Fruit fly (Drosophila melanogaster) whole organism, embryonic: ENCODE measurements around the gene trx.
A peak's percentile ranks its signal among the peaks of the same experiment; 100 is the strongest.

Experiments used
- CG10274 ChIP-seq: fragments of 200-800 bp; sonication (Bioruptor generic); optimal IDR thresholded peaks from 3 replicates; lab custom pipeline; 2017; ENCODE audit warnings: missing biosample characterization, mild to moderate bottlenecking, missing genetic modification characterization
- CG11093 ChIP-seq: fragments of 200-800 bp; sonication (Bioruptor generic); IDR thresholded peaks from 3 replicates; pipeline ENCODE4 v1.3.6; 2022; ENCODE audit warnings: missing biosample characterization, missing genetic modification characterization
- CG14667 ChIP-seq: fragments of 200-800 bp; sonication (Bioruptor generic); IDR thresholded peaks from 2 replicates; pipeline ENCODE4 v1.3.6; 2022; ENCODE audit warnings: missing biosample characterization, missing genetic modification characterization
- CG15269 ChIP-seq: fragments of 200-800 bp; sonication (Bioruptor generic); optimal IDR thresholded peaks from 2 replicates; lab custom pipeline; 2018; ENCODE audit warnings: missing biosample characterization, mild to moderate bottlenecking, missing genetic modification characterization, moderate library complexity
- CG15601 ChIP-seq: fragments of 200-800 bp; sonication (Bioruptor generic); optimal IDR thresholded peaks from 3 replicates; lab custom pipeline; 2019; ENCODE audit warnings: missing biosample characterization, mild to moderate bottlenecking, missing genetic modification characterization, moderate library complexity
- CG1602 ChIP-seq: fragments of 200-800 bp; sonication (Bioruptor generic); optimal IDR thresholded peaks from 3 replicates; lab custom pipeline; 2016; ENCODE audit warnings: missing biosample characterization, missing genetic modification characterization
- CG16779 ChIP-seq: fragments of 200-800 bp; sonication (Bioruptor generic); IDR thresholded peaks from 2 replicates; pipeline ENCODE4 v1.3.6; 2022; ENCODE audit warnings: missing biosample characterization, missing genetic modification characterization
- CG17612 ChIP-seq: fragments of 200-800 bp; sonication (Bioruptor generic); IDR thresholded peaks from 2 replicates; pipeline ENCODE4 v1.3.6; 2022; ENCODE audit warnings: missing biosample characterization, missing genetic modification characterization
- CG18011 ChIP-seq: fragments of 200-800 bp; sonication (Bioruptor generic); optimal IDR thresholded peaks from 2 replicates; lab custom pipeline; 2017; ENCODE audit warnings: missing biosample characterization, missing genetic modification characterization, mild to moderate bottlenecking, moderate library complexity, missing genotype
- CG18764 ChIP-seq: fragments of 200-800 bp; sonication (Bioruptor generic); optimal IDR thresholded peaks from 3 replicates; lab custom pipeline; 2016; ENCODE audit warnings: missing biosample characterization, missing genetic modification characterization
- CG2129 ChIP-seq: fragments of 200-800 bp; sonication (Bioruptor generic); IDR thresholded peaks from 2 replicates; pipeline ENCODE4 v1.3.6; 2022; ENCODE audit warnings: missing biosample characterization, missing genetic modification characterization; ENCODE audit not compliant: partially characterized antibody
- CG2712 ChIP-seq: fragments of 200-800 bp; optimal IDR thresholded peaks from 3 replicates; lab custom pipeline; 2019; ENCODE audit warnings: missing biosample characterization, mild to moderate bottlenecking, missing genetic modification characterization, moderate library complexity
- CG30403 ChIP-seq: fragments of 200-800 bp; sonication (Bioruptor generic); optimal IDR thresholded peaks from 3 replicates; lab custom pipeline; 2016; ENCODE audit warnings: missing biosample characterization, missing genetic modification characterization
- CG34224 ChIP-seq: fragments of 200-800 bp; sonication (Bioruptor generic); IDR thresholded peaks from 3 replicates; pipeline ENCODE4 v1.3.6; 2022; ENCODE audit warnings: missing biosample characterization, missing genetic modification characterization; ENCODE audit not compliant: partially characterized antibody
- CG3726 ChIP-seq: fragments of 200-800 bp; sonication (Bioruptor generic); IDR thresholded peaks from 3 replicates; pipeline ENCODE4, ENCODE4 v1.3.6; 2022; ENCODE audit warnings: missing biosample characterization, missing genetic modification characterization
- CG4282 ChIP-seq: fragments of 200-800 bp; sonication (Bioruptor generic); optimal IDR thresholded peaks from 2 replicates; lab custom pipeline; 2016; ENCODE audit warnings: missing biosample characterization, missing genetic modification characterization
- CG4404 ChIP-seq: fragments of 200-800 bp; sonication (Bioruptor generic); IDR thresholded peaks from 2 replicates; pipeline ENCODE4 v1.3.6; 2022; ENCODE audit warnings: missing biosample characterization, missing genetic modification characterization
- CG7556 ChIP-seq: fragments of 200-800 bp; sonication (Bioruptor generic); optimal IDR thresholded peaks from 2 replicates; lab custom pipeline; 2017; ENCODE audit warnings: missing biosample characterization, mild to moderate bottlenecking, missing genetic modification characterization
- CG8388 ChIP-seq: fragments of 200-800 bp; sonication (Bioruptor generic); optimal IDR thresholded peaks from 2 replicates; lab custom pipeline; 2019; ENCODE audit warnings: missing biosample characterization, mild to moderate bottlenecking, missing genetic modification characterization, moderate library complexity
- CG9797 ChIP-seq: fragments of 200-800 bp; sonication (Bioruptor generic); optimal IDR thresholded peaks from 3 replicates; lab custom pipeline; 2018; ENCODE audit warnings: missing biosample characterization, mild to moderate bottlenecking, missing genetic modification characterization
- CG9876 ChIP-seq: fragments of 200-800 bp; sonication (Bioruptor generic); optimal IDR thresholded peaks from 2 replicates; lab custom pipeline; 2016; ENCODE audit warnings: missing biosample characterization, missing genetic modification characterization
- Doc2 ChIP-seq: fragments of 200-800 bp; sonication (Bioruptor generic); IDR thresholded peaks from 2 replicates; pipeline ENCODE4 v1.3.6; 2022; ENCODE audit warnings: missing biosample characterization, missing genetic modification characterization
- Dref ChIP-seq: fragments of 200-800 bp; sonication (Bioruptor generic); IDR thresholded peaks from 2 replicates; pipeline ENCODE4 v1.3.6; 2022; ENCODE audit warnings: missing biosample characterization, missing genetic modification characterization
- Elba2 ChIP-seq: fragments of 200-800 bp; sonication (Bioruptor generic); optimal IDR thresholded peaks from 3 replicates; lab custom pipeline; 2016; ENCODE audit warnings: missing biosample characterization, missing genetic modification characterization
- Hr3 ChIP-seq: fragments of 200-800 bp; sonication (Bioruptor generic); optimal IDR thresholded peaks from 3 replicates; lab custom pipeline; 2016; ENCODE audit warnings: missing biosample characterization, missing genetic modification characterization
- Hr78 ChIP-seq, 2 experiments: fragments of 200-800 bp in 1 of 2; fragments of >200 bp in 1 of 2; sonication (Bioruptor generic) in 1 of 2; optimal IDR thresholded peaks; 2 replicates each; lab custom pipeline; 2017 to 2019; ENCODE audit warnings: missing biosample characterization in 2 of 2, missing genetic modification characterization in 2 of 2, mild to moderate bottlenecking in 1 of 2, moderate library complexity in 1 of 2
- Optix ChIP-seq: fragments of 200-800 bp; sonication (Bioruptor generic); IDR thresholded peaks from 3 replicates; pipeline ENCODE4 v1.3.6; 2022; ENCODE audit warnings: missing biosample characterization, missing genetic modification characterization
- Sry-β ChIP-seq: fragments of 200-800 bp; sonication (Bioruptor generic); optimal IDR thresholded peaks from 2 replicates; lab custom pipeline; 2018; ENCODE audit warnings: missing biosample characterization, mild to moderate bottlenecking, missing genetic modification characterization, moderate library complexity
- Taf1 ChIP-seq: fragments of 200-800 bp; sonication (Bioruptor generic); IDR thresholded peaks from 2 replicates; pipeline ENCODE4 v1.3.6; 2022; ENCODE audit warnings: missing biosample characterization, missing genetic modification characterization
- Vsx1 ChIP-seq: fragments of 200-800 bp; sonication (Bioruptor generic); optimal IDR thresholded peaks from 2 replicates; lab custom pipeline; 2017; ENCODE audit warnings: missing biosample characterization, mild to moderate bottlenecking, missing genetic modification characterization, missing genetic modification reagents
- corto ChIP-seq: fragments of 200-800 bp; sonication (Bioruptor generic); optimal IDR thresholded peaks from 2 replicates; lab custom pipeline; 2016; ENCODE audit warnings: missing biosample characterization, mild to moderate bottlenecking, missing genetic modification characterization, moderate library complexity
- dati ChIP-seq: fragments of 200-800 bp; sonication (Bioruptor generic); IDR thresholded peaks from 2 replicates; pipeline ENCODE4 v1.3.6; 2022; ENCODE audit warnings: missing biosample characterization, missing genetic modification characterization
- dimm ChIP-seq: fragments of 200-800 bp; sonication (Bioruptor generic); IDR thresholded peaks from 2 replicates; pipeline ENCODE4 v1.3.6; 2022; ENCODE audit warnings: missing biosample characterization, missing genetic modification characterization
- dm ChIP-seq: fragments of 200-800 bp; sonication (Bioruptor generic); optimal IDR thresholded peaks from 3 replicates; lab custom pipeline; 2016; ENCODE audit warnings: missing biosample characterization, missing genetic modification characterization
- dmrt11E ChIP-seq: fragments of 200-800 bp; sonication (Bioruptor generic); optimal IDR thresholded peaks from 3 replicates; lab custom pipeline; 2018; ENCODE audit warnings: missing biosample characterization, mild to moderate bottlenecking, missing genetic modification characterization, moderate library complexity
- insv ChIP-seq, 2 experiments: fragments of 200-800 bp; sonication (Bioruptor generic); optimal IDR thresholded peaks; 3 replicates each; lab custom pipeline; 2016 to 2018; ENCODE audit warnings: missing biosample characterization in 2 of 2, missing genetic modification characterization in 2 of 2
- jing ChIP-seq: fragments of 200-800 bp; sonication (Bioruptor generic); optimal IDR thresholded peaks from 2 replicates; lab custom pipeline; 2018; ENCODE audit warnings: missing biosample characterization, mild to moderate bottlenecking, missing genetic modification characterization
- lilli ChIP-seq: fragments of 200-800 bp; sonication (Bioruptor generic); optimal IDR thresholded peaks from 3 replicates; lab custom pipeline; 2016; ENCODE audit warnings: missing biosample characterization, missing genetic modification characterization
- otp ChIP-seq: fragments of 200-800 bp; sonication (Bioruptor generic); IDR thresholded peaks from 3 replicates; pipeline ENCODE4, ENCODE4 v1.3.6; 2022; ENCODE audit warnings: missing biosample characterization, missing genetic modification characterization
- pb ChIP-seq: fragments of 200-800 bp; sonication (Bioruptor generic); optimal IDR thresholded peaks from 3 replicates; lab custom pipeline; 2016; ENCODE audit warnings: missing biosample characterization, missing genetic modification characterization
- pzg ChIP-seq: fragments of 200-800 bp; sonication (Bioruptor generic); optimal IDR thresholded peaks from 3 replicates; lab custom pipeline; 2018; ENCODE audit warnings: missing biosample characterization, mild to moderate bottlenecking, missing genetic modification characterization, moderate library complexity
- sd ChIP-seq: fragments of 200-800 bp; sonication (Bioruptor generic); optimal IDR thresholded peaks from 3 replicates; lab custom pipeline; 2018; ENCODE audit warnings: missing biosample characterization, mild to moderate bottlenecking, missing genetic modification characterization, moderate library complexity
- sens-2 ChIP-seq: fragments of 200-800 bp; sonication (Bioruptor generic); IDR thresholded peaks from 2 replicates; pipeline ENCODE4 v1.3.6; 2022; ENCODE audit warnings: missing biosample characterization, missing genetic modification characterization
- sima ChIP-seq: fragments of 200-800 bp; sonication (Bioruptor generic); optimal IDR thresholded peaks from 2 replicates; lab custom pipeline; 2016; ENCODE audit warnings: missing biosample characterization, missing genetic modification characterization
- sna ChIP-seq: fragments of 200-800 bp; sonication (Bioruptor generic); IDR thresholded peaks from 2 replicates; pipeline ENCODE4 v1.3.6; 2022; ENCODE audit warnings: missing biosample characterization, missing genetic modification characterization; ENCODE audit not compliant: partially characterized antibody
- stc ChIP-seq: fragments of 200-800 bp; sonication (Bioruptor generic); IDR thresholded peaks from 2 replicates; pipeline ENCODE4 v1.3.6; 2022; ENCODE audit warnings: missing biosample characterization, missing genetic modification characterization
- tin ChIP-seq: fragments of 200-800 bp; sonication (Bioruptor generic); optimal IDR thresholded peaks from 3 replicates; lab custom pipeline; 2016; ENCODE audit warnings: missing biosample characterization, missing genetic modification characterization
- tio ChIP-seq: fragments of 200-800 bp; sonication (Bioruptor generic); optimal IDR thresholded peaks from 2 replicates; lab custom pipeline; 2017; ENCODE audit warnings: missing biosample characterization, missing genetic modification characterization, inconsistent platforms
- ttk ChIP-seq: fragments of 200-800 bp; sonication (Bioruptor generic); IDR thresholded peaks from 2 replicates; pipeline ENCODE4 v2.1.2; 2022; ENCODE audit warnings: missing biosample characterization, missing genetic modification characterization
- unpg ChIP-seq: fragments of 200-800 bp; sonication (Bioruptor generic); optimal IDR thresholded peaks from 3 replicates; lab custom pipeline; 2018; ENCODE audit warnings: missing biosample characterization, mild to moderate bottlenecking, missing genetic modification characterization, moderate library complexity
- vfl ChIP-seq: fragments of 200-800 bp; sonication (Bioruptor generic); optimal IDR thresholded peaks from 2 replicates; lab custom pipeline; 2016; ENCODE audit warnings: missing biosample characterization, missing genetic modification characterization

The trx gene

dm6 chr3R:14315912-14316444 lies 29.3 kb upstream of the trx start, which contains the start of gene Set8 (continued):
- TF ChIP-seq jing (no peak), CG15269 (tag; lab: Kevin White, UChicago) (no peak), ttk (GFP tag; lab: Robert Waterston, UW) (no peak), CG9797 (peak; percentile 91), otp (GFP tag; lab: Robert Waterston, UW) (no peak), sna (GFP tag; lab: Robert Waterston, UW) (peak; percentile 31; the same call in 1 of the 2 replicates), unpg (GFP tag; lab: Kevin White, UChicago) (no peak), CG15601 (tag; lab: Kevin White, UChicago) (peak; percentile 44), tin (GFP tag; lab: Kevin White, UChicago) (no peak), CG18764 (GFP tag; lab: Kevin White, UChicago) (no peak), sd (tag; lab: Kevin White, UChicago) (no peak), CG11093 (GFP tag; lab: Robert Waterston, UW) (no peak), Sry-β (no peak), Vsx1 (GFP tag; lab: Kevin White, UChicago) (no peak), CG2712 (tag; lab: Kevin White, UChicago) (no peak), corto (GFP tag; lab: Kevin White, UChicago) (no peak), CG10274 (GFP tag; lab: Kevin White, UChicago) (no peak), tio (no peak), Hr3 (GFP tag; lab: Kevin White, UChicago) (peak; percentile 4), CG34224 (GFP tag; lab: Robert Waterston, UW) (peak; percentile 59; the same call in 1 of the 3 replicates), dm (GFP tag; lab: Kevin White, UChicago) (no peak), CG17612 (GFP tag; lab: Robert Waterston, UW) (no peak), CG8388 (GFP tag; lab: Kevin White, UChicago) (no peak), Doc2 (no peak), CG14667 (GFP tag; lab: Robert Waterston, UW) (no peak), CG4404 (GFP tag; lab: Robert Waterston, UW) (no peak), CG4282 (GFP tag; lab: Kevin White, UChicago) (no peak), Optix (no peak), CG1602 (no peak), pb (GFP tag; lab: Kevin White, UChicago) (no peak), vfl (GFP tag; lab: Kevin White, UChicago) (no peak), Elba2 (GFP tag; lab: Kevin White, UChicago) (no peak), CG3726 (GFP tag; lab: Robert Waterston, UW) (no peak), CG30403 (GFP tag; lab: Kevin White, UChicago) (peak; percentile 1), CG7556 (no peak), CG18011 (GFP tag; lab: Kevin White, UChicago) (no peak), Taf1 (GFP tag; lab: Robert Waterston, UW) (no peak), sima (GFP tag; lab: Kevin White, UChicago) (no peak), sens-2 (no peak), dati (GFP tag; lab: Robert Waterston, UW) (no peak), insv (GFP tag; optimal IDR thresholded peaks at IDR 0.05; lab: Kevin White, UChicago) (peak in 1 of 2 experiments; percentile 7), dmrt11E (tag; lab: Kevin White, UChicago) (no peak), lilli (GFP tag; lab: Kevin White, UChicago) (no peak), CG16779 (GFP tag; lab: Robert Waterston, UW) (no peak), pzg (GFP tag; lab: Kevin White, UChicago) (peak; percentile 83), stc (no peak), Hr78 (GFP tag; optimal IDR thresholded peaks at IDR 0.05; lab: Kevin White, UChicago) (no peak), Dref (GFP tag; lab: Robert Waterston, UW) (no peak), CG9876 (GFP tag; lab: Kevin White, UChicago) (no peak), CG2129 (GFP tag; lab: Robert Waterston, UW) (no peak), dimm (GFP tag; lab: Robert Waterston, UW) (no peak)
